Fruit fly (Drosophila melanogaster) S2 (cell line): Measurements from ENCODE around the gene MED21.

Experiments
- CG8478 ChIP-seq: fragments of >200 bp; optimal IDR thresholded peaks from 2 replicates; lab custom pipeline; 2018
- CTCF ChIP-seq, 2 experiments: fragments of >200 bp; optimal IDR thresholded peaks; 2 replicates each; lab custom pipeline; 2018

Gene MED21

DNA sequence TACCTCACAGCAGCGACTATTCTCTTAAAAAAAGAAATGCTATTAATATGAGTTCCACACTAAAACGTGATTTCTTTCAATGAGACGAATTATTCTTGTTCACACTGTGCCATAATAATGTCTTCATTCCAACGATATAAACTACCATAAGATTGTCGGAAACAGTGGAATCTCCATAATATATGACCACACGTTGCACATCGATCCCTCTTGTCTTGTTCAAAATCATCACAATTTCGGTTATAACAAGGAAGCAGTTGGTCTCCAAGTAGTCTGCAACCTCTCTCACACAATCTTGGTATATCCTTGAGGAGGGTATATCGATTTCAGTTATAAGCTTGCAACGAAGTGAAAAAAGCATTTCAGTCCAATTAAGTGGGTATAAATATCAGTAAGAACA is at the start of gene MED21:
Gene MED21, minus strand, starts transcription at position 48 of the 400 bp plus-strand sequence.
- TF ChIP-seq CTCF (optimal IDR thresholded peaks at IDR 0.05; lab: Kevin White, UChicago) (no peak), CG8478 (lab: Kevin White, UChicago) (no peak)

DNA sequence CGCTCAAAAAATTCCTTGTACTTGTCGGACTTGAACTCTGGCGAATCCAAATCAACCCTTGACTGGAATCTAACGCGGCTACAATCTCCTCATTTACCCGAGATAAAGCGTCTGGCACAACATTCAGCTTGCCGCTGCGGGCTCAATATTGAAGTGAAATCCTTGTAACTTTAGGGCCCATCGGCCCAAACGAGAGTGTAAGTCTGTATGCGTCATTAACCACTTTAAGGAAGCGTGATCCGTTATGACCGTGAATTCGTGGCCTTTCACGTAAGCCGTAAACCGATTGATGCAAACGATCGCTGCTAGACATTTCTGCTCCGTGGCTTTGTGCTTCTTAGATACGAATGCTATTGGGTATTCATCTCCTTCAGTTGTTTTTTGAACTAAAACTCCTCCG is 34.5 kb upstream of the MED21 start:
- TF ChIP-seq CG8478 (lab: Kevin White, UChicago): no peak
- TF ChIP-seq CTCF (optimal IDR thresholded peaks at IDR 0.05; lab: Kevin White, UChicago): no peak

DNA sequence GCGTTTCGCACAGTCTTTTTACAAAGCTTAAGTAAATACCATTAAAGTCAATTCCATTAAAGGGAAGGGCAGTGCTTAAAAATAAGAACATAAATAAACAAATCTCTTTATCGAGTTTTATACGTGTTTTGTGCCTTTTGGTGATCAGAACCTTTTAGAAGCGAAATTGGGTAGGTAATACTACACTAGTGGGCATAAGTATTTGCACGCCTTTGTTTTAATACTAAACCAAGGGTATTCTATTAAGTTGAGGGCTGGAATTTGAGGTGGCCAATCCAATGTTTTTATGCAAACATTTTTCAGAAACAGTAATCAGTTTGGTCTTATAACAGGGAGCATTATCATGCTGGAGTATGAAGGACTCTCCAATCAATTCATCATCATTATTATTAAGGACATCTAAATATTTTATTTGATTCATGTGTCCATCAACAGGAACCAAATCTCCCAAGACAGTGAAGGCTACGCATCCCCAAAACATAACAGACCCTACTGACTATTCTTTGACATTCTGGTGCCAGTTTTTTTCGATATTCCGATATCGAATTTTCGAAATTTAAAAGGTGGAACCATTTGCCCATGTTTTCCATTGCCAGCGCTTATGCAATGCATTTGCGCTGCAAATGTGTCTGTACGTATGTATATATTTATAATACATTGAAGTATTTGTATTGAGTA is 5.6 kb upstream of the MED21 start:
- TF ChIP-seq CTCF (optimal IDR thresholded peaks at IDR 0.05; lab: Kevin White, UChicago): no peak
- no peak for TF ChIP-seq CG8478 (lab: Kevin White, UChicago)

DNA sequence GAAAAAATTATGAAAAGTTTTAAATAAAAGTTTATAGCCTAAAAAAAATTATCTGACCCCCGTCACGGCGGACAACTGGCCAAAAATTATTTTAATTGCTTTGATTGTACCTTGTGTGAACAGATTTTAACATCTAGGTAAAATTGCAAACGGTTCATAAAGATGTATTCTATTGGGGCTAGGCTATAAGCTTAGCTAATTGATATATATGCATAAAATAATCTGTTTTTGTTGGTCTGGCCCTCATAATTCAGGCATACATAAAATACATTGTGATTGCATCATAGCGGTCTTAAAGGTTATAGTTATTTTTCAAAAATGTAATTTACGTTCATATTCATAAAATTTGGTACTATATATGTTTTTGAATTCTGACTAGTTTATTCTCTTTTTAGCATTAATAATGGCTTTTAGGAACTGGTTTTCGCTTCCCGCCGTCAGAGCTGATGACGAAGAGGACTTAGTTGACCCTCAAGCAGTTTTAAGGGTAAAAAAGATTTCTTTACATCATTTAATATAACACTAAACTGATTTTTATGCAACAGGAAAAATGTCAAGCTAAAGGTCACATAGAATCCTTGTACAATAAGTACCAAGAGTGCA is 4.9 kb upstream of the MED21 start, which contains the start of gene UQCR-11:
Gene UQCR-11, plus strand, starts transcription at position 211 of the 603 bp plus-strand sequence.
- TF ChIP-seq CTCF (optimal IDR thresholded peaks at IDR 0.05; lab: Kevin White, UChicago): peak in 1 of 2 experiments; percentile 3
- no peak for TF ChIP-seq CG8478 (lab: Kevin White, UChicago)

DNA sequence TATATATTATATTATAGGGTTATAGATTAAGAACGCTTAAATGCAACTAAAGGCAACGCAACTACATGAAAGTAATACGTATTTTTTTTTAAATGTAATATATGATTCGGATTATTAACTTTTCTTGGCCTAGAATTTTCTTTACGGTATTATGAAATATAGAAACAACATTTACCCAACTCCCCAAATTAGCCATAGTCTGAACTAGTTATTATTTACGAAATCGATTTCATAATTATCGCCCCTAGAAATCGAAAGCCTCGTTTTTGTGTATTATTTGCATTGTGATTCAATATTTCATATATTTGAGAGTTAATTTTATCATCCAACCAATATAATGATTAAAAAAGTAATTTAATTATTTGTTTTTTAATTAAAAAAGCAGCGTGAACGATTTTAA is 7.0 kb downstream of the MED21 start:
- TF ChIP-seq CTCF (optimal IDR thresholded peaks at IDR 0.05; lab: Kevin White, UChicago) (no peak), CG8478 (lab: Kevin White, UChicago) (no peak)

DNA sequence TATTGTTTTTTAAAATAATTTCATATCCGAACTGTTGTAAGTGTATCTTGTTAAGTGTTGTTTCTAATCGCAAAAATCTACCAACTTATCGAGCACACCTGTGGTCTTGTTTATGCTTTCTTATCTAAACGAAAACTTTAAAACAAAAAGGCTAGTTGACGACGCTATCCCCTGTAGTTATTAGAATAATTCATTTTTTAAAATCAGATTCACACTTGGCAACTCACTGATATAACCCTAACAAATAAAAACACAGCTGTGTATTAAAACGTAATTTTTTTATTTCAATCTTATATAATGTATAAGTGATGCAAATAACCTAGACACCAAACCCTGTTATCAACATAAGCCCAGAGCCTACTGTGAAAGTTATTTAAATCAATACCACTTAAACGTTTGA is 8.0 kb downstream of the MED21 start:
- TF ChIP-seq CTCF (optimal IDR thresholded peaks at IDR 0.05; lab: Kevin White, UChicago): no peak

DNA sequence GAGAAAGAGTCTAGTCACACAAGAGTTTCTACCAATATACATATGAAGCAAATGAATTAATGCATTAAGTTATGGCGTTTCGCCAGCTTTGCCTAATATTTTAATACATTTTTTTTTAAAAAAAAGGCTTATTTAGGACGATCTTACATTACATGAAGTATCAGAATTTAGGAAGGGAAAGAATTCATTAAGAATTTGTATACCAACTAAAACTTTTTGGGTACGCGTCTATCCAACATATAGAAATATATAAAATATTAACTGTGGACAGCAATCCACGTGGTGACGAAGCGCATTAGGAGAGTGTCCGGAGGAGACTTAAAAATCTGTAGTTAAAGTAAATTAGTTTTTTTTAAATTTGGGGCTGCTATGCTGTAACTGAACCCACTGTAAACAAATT is 8.5 kb downstream of the MED21 start, which contains the start of gene Set1:
Gene Set1, plus strand, starts transcription at position 301 of the 400 bp plus-strand sequence.
- TF ChIP-seq CG8478 (lab: Kevin White, UChicago) (no peak), CTCF (optimal IDR thresholded peaks at IDR 0.05; lab: Kevin White, UChicago) (no peak)
